Fruit fly (Drosophila melanogaster) whole organism, embryonic: ENCODE results near the gene CG42240.

Experiments
- ATbp ChIP-seq: fragments of 200-800 bp; sonication (Bioruptor generic); optimal IDR thresholded peaks from 2 replicates; lab custom pipeline; 2017; ENCODE audit warnings: missing biosample characterization, mild to moderate bottlenecking, missing genetic modification characterization, missing genetic modification reagents
- Antp ChIP-seq: fragments of 200-800 bp; sonication (Bioruptor generic); optimal IDR thresholded peaks from 3 replicates; lab custom pipeline; 2016; ENCODE audit warnings: missing biosample characterization, missing genetic modification characterization
- Atf3 ChIP-seq: fragments of 200-800 bp; sonication (Bioruptor generic); optimal IDR thresholded peaks from 3 replicates; lab custom pipeline; 2016; ENCODE audit warnings: missing biosample characterization, missing genetic modification characterization
- BEAF-32 ChIP-seq: fragments of 200-800 bp; sonication (Bioruptor generic); optimal IDR thresholded peaks from 3 replicates; lab custom pipeline; 2017; ENCODE audit warnings: missing biosample characterization, missing genetic modification characterization, mild to moderate bottlenecking, moderate library complexity, missing genetic modification reagents
- Blimp-1 ChIP-seq: fragments of 200-800 bp; sonication (Bioruptor generic); optimal IDR thresholded peaks from 3 replicates; lab custom pipeline; 2018; ENCODE audit warnings: missing biosample characterization, missing genetic modification characterization, mild to moderate bottlenecking, moderate library complexity, missing genetic modification reagents
- CG10366 ChIP-seq: fragments of 200-800 bp; sonication (Bioruptor generic); IDR thresholded peaks from 2 replicates; pipeline ENCODE4 v1.3.6; 2022; ENCODE audit warnings: missing biosample characterization, missing genetic modification characterization
- CG12104 ChIP-seq: fragments of 200-800 bp; sonication (Bioruptor generic); optimal IDR thresholded peaks from 3 replicates; lab custom pipeline; 2016; ENCODE audit warnings: missing biosample characterization, missing genetic modification characterization
- CG12299 ChIP-seq: fragments of 200-800 bp; sonication (Bioruptor generic); optimal IDR thresholded peaks from 2 replicates; lab custom pipeline; 2018; ENCODE audit warnings: missing biosample characterization, mild to moderate bottlenecking, missing genetic modification characterization
- CG13287 ChIP-seq: fragments of 200-800 bp; sonication (Bioruptor generic); IDR thresholded peaks from 2 replicates; pipeline ENCODE4 v1.3.6; 2022; ENCODE audit warnings: missing biosample characterization, missing genetic modification characterization; ENCODE audit not compliant: partially characterized antibody
- CG13624 ChIP-seq: fragments of 200-800 bp; sonication (Bioruptor generic); optimal IDR thresholded peaks from 2 replicates; lab custom pipeline; 2016; ENCODE audit warnings: missing biosample characterization, missing genetic modification characterization
- CG13894 ChIP-seq: fragments of 200-800 bp; sonication (Bioruptor generic); optimal IDR thresholded peaks from 3 replicates; lab custom pipeline; 2018; ENCODE audit warnings: missing biosample characterization, mild to moderate bottlenecking, missing genetic modification characterization, moderate library complexity
- CG18476 ChIP-seq: fragments of 200-800 bp; sonication (Bioruptor generic); optimal IDR thresholded peaks from 2 replicates; lab custom pipeline; 2016; ENCODE audit warnings: missing biosample characterization, mild to moderate bottlenecking, missing genetic modification characterization
- CG2712 ChIP-seq: fragments of 200-800 bp; optimal IDR thresholded peaks from 3 replicates; lab custom pipeline; 2019; ENCODE audit warnings: missing biosample characterization, mild to moderate bottlenecking, missing genetic modification characterization, moderate library complexity
- CG30020 ChIP-seq: fragments of 200-800 bp; optimal IDR thresholded peaks from 2 replicates; lab custom pipeline; 2019; ENCODE audit warnings: missing biosample characterization, mild to moderate bottlenecking, missing genetic modification characterization, moderate library complexity
- CG32772 ChIP-seq: fragments of 200-800 bp; sonication (Bioruptor generic); IDR thresholded peaks from 2 replicates; pipeline ENCODE4 v1.3.6; 2022; ENCODE audit warnings: missing biosample characterization, missing genetic modification characterization
- CG33213 ChIP-seq: fragments of 200-800 bp; sonication (Bioruptor generic); optimal IDR thresholded peaks from 3 replicates; lab custom pipeline; 2016; ENCODE audit warnings: missing biosample characterization, missing genetic modification characterization
- CG4404 ChIP-seq: fragments of 200-800 bp; sonication (Bioruptor generic); IDR thresholded peaks from 2 replicates; pipeline ENCODE4 v1.3.6; 2022; ENCODE audit warnings: missing biosample characterization, missing genetic modification characterization
- CG6765 ChIP-seq: fragments of 200-800 bp; sonication (Bioruptor generic); optimal IDR thresholded peaks from 3 replicates; lab custom pipeline; 2017; ENCODE audit warnings: missing biosample characterization, mild to moderate bottlenecking, missing genetic modification characterization
- CkIIα-i1 ChIP-seq: fragments of 200-800 bp; sonication (Bioruptor generic); IDR thresholded peaks from 2 replicates; pipeline ENCODE4 v1.3.6; 2022; ENCODE audit warnings: missing biosample characterization, missing genetic modification characterization
- Dek ChIP-seq: fragments of 200-800 bp; sonication (Bioruptor generic); optimal IDR thresholded peaks from 3 replicates; lab custom pipeline; 2019; ENCODE audit warnings: missing biosample characterization, mild to moderate bottlenecking, missing genetic modification characterization, moderate library complexity
- Dll ChIP-seq: fragments of 200-800 bp; sonication (Bioruptor generic); IDR thresholded peaks from 4 replicates; pipeline ENCODE4 v1.3.6; 2022; ENCODE audit warnings: missing biosample characterization, missing genetic modification characterization; ENCODE audit not compliant: partially characterized antibody
- Doc3 ChIP-seq: fragments of 200-800 bp; sonication (Bioruptor generic); IDR thresholded peaks from 3 replicates; pipeline ENCODE4 v1.3.6; 2022; ENCODE audit warnings: missing biosample characterization, missing genetic modification characterization; ENCODE audit not compliant: partially characterized antibody
- Dp ChIP-seq: fragments of 200-800 bp; sonication (Bioruptor generic); optimal IDR thresholded peaks from 2 replicates; lab custom pipeline; 2018; ENCODE audit warnings: missing biosample characterization, mild to moderate bottlenecking, missing genetic modification characterization, moderate library complexity
- Elba2 ChIP-seq: fragments of 200-800 bp; sonication (Bioruptor generic); optimal IDR thresholded peaks from 3 replicates; lab custom pipeline; 2016; ENCODE audit warnings: missing biosample characterization, missing genetic modification characterization
- Hmr ChIP-seq: fragments of 200-800 bp; sonication (Bioruptor generic); optimal IDR thresholded peaks from 3 replicates; lab custom pipeline; 2017; ENCODE audit warnings: mild to moderate bottlenecking, missing biosample characterization, missing genetic modification reagents, missing genetic modification characterization
- Hr51 ChIP-seq, 2 experiments: fragments of 200-800 bp; sonication (Bioruptor generic); optimal IDR thresholded peaks; 2 replicates in 1 of 2; 3 replicates in 1 of 2; lab custom pipeline; 2016 to 2018; ENCODE audit warnings: missing biosample characterization in 2 of 2, missing genetic modification characterization in 2 of 2, mild to moderate bottlenecking in 1 of 2, moderate library complexity in 1 of 2
- Jarid2 ChIP-seq: fragments of 200-800 bp; sonication (Bioruptor generic); optimal IDR thresholded peaks from 3 replicates; lab custom pipeline; 2017; ENCODE audit warnings: mild to moderate bottlenecking, missing biosample characterization, missing genetic modification reagents, missing genetic modification characterization
- Kr ChIP-seq: fragments of 200-800 bp; sonication (Bioruptor generic); optimal IDR thresholded peaks from 2 replicates; lab custom pipeline; 2017; ENCODE audit warnings: missing biosample characterization, mild to moderate bottlenecking, missing genetic modification characterization
- MESR4 ChIP-seq: fragments of 200-800 bp; sonication (Bioruptor generic); optimal IDR thresholded peaks from 2 replicates; lab custom pipeline; 2018; ENCODE audit warnings: missing biosample characterization, mild to moderate bottlenecking, missing genetic modification characterization, moderate library complexity
- MTF-1 ChIP-seq: fragments of 200-800 bp; sonication (Bioruptor generic); optimal IDR thresholded peaks from 2 replicates; lab custom pipeline; 2018; ENCODE audit warnings: missing biosample characterization, mild to moderate bottlenecking, missing genetic modification characterization, borderline replicate concordance
- ac ChIP-seq: fragments of 200-800 bp; sonication (Bioruptor generic); optimal IDR thresholded peaks from 3 replicates; lab custom pipeline; 2017; ENCODE audit warnings: missing biosample characterization, mild to moderate bottlenecking, missing genetic modification characterization
- ato ChIP-seq: fragments of 200-800 bp; sonication (Bioruptor generic); IDR thresholded peaks from 2 replicates; pipeline ENCODE4 v1.3.6; 2022; ENCODE audit warnings: missing biosample characterization, missing genetic modification characterization; ENCODE audit not compliant: partially characterized antibody
- gce ChIP-seq: fragments of 200-800 bp; sonication (Bioruptor generic); IDR thresholded peaks from 3 replicates; pipeline ENCODE4 v1.3.6; 2022; ENCODE audit warnings: missing biosample characterization, missing genetic modification characterization
- gcm ChIP-seq: fragments of 200-800 bp; sonication (Bioruptor generic); optimal IDR thresholded peaks from 2 replicates; lab custom pipeline; 2019; ENCODE audit warnings: missing biosample characterization, mild to moderate bottlenecking, missing genetic modification characterization, moderate library complexity
- gcm2 ChIP-seq: fragments of 200-800 bp; sonication (Bioruptor generic); optimal IDR thresholded peaks from 2 replicates; lab custom pipeline; 2016; ENCODE audit warnings: missing biosample characterization, missing genetic modification characterization
- gt ChIP-seq: fragments of 200-800 bp; sonication (Bioruptor generic); IDR thresholded peaks from 2 replicates; pipeline ENCODE4 v1.3.6; 2022; ENCODE audit warnings: missing biosample characterization, missing genetic modification characterization
- luna ChIP-seq: fragments of 200-800 bp; sonication (Bioruptor generic); optimal IDR thresholded peaks from 2 replicates; lab custom pipeline; 2016; ENCODE audit warnings: missing biosample characterization, missing genetic modification characterization
- phol ChIP-seq: fragments of 200-800 bp; sonication (Bioruptor generic); optimal IDR thresholded peaks from 3 replicates; lab custom pipeline; 2018; ENCODE audit warnings: missing biosample characterization, mild to moderate bottlenecking, missing genetic modification characterization, moderate library complexity
- prd ChIP-seq, 3 experiments: fragments of >200 bp in 2 of 3; fragments of 200-800 bp in 1 of 3; sonication (Bioruptor generic) in 1 of 3; optimal IDR thresholded peaks in 2 of 3; IDR thresholded peaks in 1 of 3; 2 replicates in 2 of 3; 3 replicates in 1 of 3; pipeline versions ENCODE4 v1.3.6 to Lab custom; 2017 to 2022; ENCODE audit warnings: missing biosample characterization in 1 of 3, missing genetic modification characterization in 1 of 3
- psq ChIP-seq: fragments of 200-800 bp; sonication (Bioruptor generic); optimal IDR thresholded peaks from 2 replicates; lab custom pipeline; 2017; ENCODE audit warnings: missing biosample characterization, missing genetic modification characterization
- repo ChIP-seq: fragments of 200-800 bp; sonication (Bioruptor generic); optimal IDR thresholded peaks from 2 replicates; lab custom pipeline; 2016; ENCODE audit warnings: missing biosample characterization, missing genetic modification characterization
- run ChIP-seq: fragments of 200-800 bp; sonication (Bioruptor generic); optimal IDR thresholded peaks from 3 replicates; lab custom pipeline; 2018; ENCODE audit warnings: missing biosample characterization, mild to moderate bottlenecking, missing genetic modification characterization
- slbo ChIP-seq: fragments of 200-800 bp; sonication (Bioruptor generic); IDR thresholded peaks from 2 replicates; pipeline ENCODE4 v1.3.6; 2022; ENCODE audit warnings: missing biosample characterization, missing genetic modification characterization
- tio ChIP-seq: fragments of 200-800 bp; sonication (Bioruptor generic); optimal IDR thresholded peaks from 2 replicates; lab custom pipeline; 2017; ENCODE audit warnings: missing biosample characterization, missing genetic modification characterization, inconsistent platforms
- toy ChIP-seq: fragments of 200-800 bp; sonication (Bioruptor generic); IDR thresholded peaks from 2 replicates; pipeline ENCODE4 v1.3.6; 2022; ENCODE audit warnings: missing biosample characterization, missing genetic modification characterization
- usp ChIP-seq: fragments of >200 bp; optimal IDR thresholded peaks from 2 replicates; lab custom pipeline; 2017; ENCODE audit warnings: missing biosample characterization, missing genetic modification characterization
- vfl ChIP-seq: fragments of 200-800 bp; sonication (Bioruptor generic); optimal IDR thresholded peaks from 2 replicates; lab custom pipeline; 2016; ENCODE audit warnings: missing biosample characterization, missing genetic modification characterization
- wdn ChIP-seq: fragments of 200-800 bp; sonication (Bioruptor generic); IDR thresholded peaks from 2 replicates; pipeline ENCODE4 v1.3.6; 2022; ENCODE audit warnings: missing biosample characterization, missing genetic modification characterization
- zf30C ChIP-seq: fragments of 200-800 bp; sonication (Bioruptor generic); optimal IDR thresholded peaks from 3 replicates; lab custom pipeline; 2018; ENCODE audit warnings: missing biosample characterization, mild to moderate bottlenecking, missing genetic modification characterization

CG42240 gene

dm6 chrX:6346926-6347367, 16.3 kb downstream of the CG42240 start, which contains the start of gene CG3847 (continued):
- peak; percentile 64 for TF ChIP-seq Elba2 (GFP tag; lab: Kevin White, UChicago)
- no peak for TF ChIP-seq gcm (GFP tag; lab: Kevin White, UChicago)
- peak; percentile 44 for TF ChIP-seq Antp (GFP tag; lab: Kevin White, UChicago)
- TF ChIP-seq Blimp-1: no peak
- peak; percentile 31 for TF ChIP-seq psq (GFP tag; lab: Kevin White, UChicago)
- peak; percentile 46 for TF ChIP-seq CG12299 (tag; lab: Kevin White, UChicago)
- peak; percentile 16 for TF ChIP-seq Dek (tag; lab: Kevin White, UChicago)
- TF ChIP-seq prd (optimal IDR thresholded peaks at IDR 0.05; lab: Kevin White, UChicago): no peak
- 0 out of 3 replicates have a peak, but pooled peaks have one; percentile 29 for TF ChIP-seq prd (GFP tag; IDR thresholded peaks at IDR 0.05; lab: Robert Waterston, UW)
- peak; percentile 62 for TF ChIP-seq CG2712
- peak; percentile 26 for TF ChIP-seq ATbp
- TF ChIP-seq CG13287 (GFP tag; lab: Robert Waterston, UW): peak; percentile 76
- TF ChIP-seq CG13624 (GFP tag; lab: Kevin White, UChicago): peak; percentile 69
- TF ChIP-seq MESR4: peak; percentile 95
- TF ChIP-seq vfl (GFP tag; lab: Kevin White, UChicago): peak; percentile 41
- TF ChIP-seq Dp (GFP tag; lab: Kevin White, UChicago): peak; percentile 97
- TF ChIP-seq luna: no peak
- peak; percentile 99 for TF ChIP-seq phol (tag; lab: Kevin White, UChicago)
- no peak for TF ChIP-seq ac (GFP tag; lab: Kevin White, UChicago)
- peak; percentile 55 for TF ChIP-seq CG13894
- peak; percentile 65 for TF ChIP-seq slbo (GFP tag; lab: Robert Waterston, UW)
- TF ChIP-seq Atf3: no peak
- peak; percentile 78 for TF ChIP-seq CG33213 (GFP tag; lab: Kevin White, UChicago)
- TF ChIP-seq Jarid2 (GFP tag; lab: Kevin White, UChicago): peak; percentile 2
- no peak for TF ChIP-seq gt (GFP tag; lab: Robert Waterston, UW)
- no peak for TF ChIP-seq toy (GFP tag; lab: Robert Waterston, UW)
- TF ChIP-seq CG12104: no peak
- TF ChIP-seq wdn (GFP tag; lab: Robert Waterston, UW): 0 out of 2 replicates have a peak, but pooled peaks have one; percentile 25
- TF ChIP-seq Doc3 (GFP tag; lab: Robert Waterston, UW): 0 out of 3 replicates have a peak, but pooled peaks have one; percentile 22
- TF ChIP-seq gcm2 (GFP tag; lab: Kevin White, UChicago): no peak
- no peak for TF ChIP-seq CG4404 (GFP tag; lab: Robert Waterston, UW)
- TF ChIP-seq MTF-1 (GFP tag; lab: Kevin White, UChicago): no peak
- TF ChIP-seq gce (GFP tag; lab: Robert Waterston, UW): no peak
- TF ChIP-seq CG18476 (GFP tag; lab: Kevin White, UChicago): no peak
- TF ChIP-seq repo (GFP tag; lab: Kevin White, UChicago): peak; percentile 46
- TF ChIP-seq usp (GFP tag; lab: Kevin White, UChicago): no peak
- peak in 1 of 2 experiments; percentile 54 for TF ChIP-seq Hr51 (GFP tag; optimal IDR thresholded peaks at IDR 0.05; lab: Kevin White, UChicago)
- no peak for TF ChIP-seq run (tag; lab: Kevin White, UChicago)
- peak; percentile 71 for TF ChIP-seq BEAF-32 (GFP tag; lab: Kevin White, UChicago)
- no peak for TF ChIP-seq CkIIα-i1 (GFP tag; lab: Robert Waterston, UW)
- TF ChIP-seq zf30C (GFP tag; lab: Kevin White, UChicago): no peak
- peak; percentile 61 for TF ChIP-seq ato (GFP tag; lab: Robert Waterston, UW)
- peak; percentile 37 for TF ChIP-seq CG30020 (tag; lab: Kevin White, UChicago)
- peak; percentile 34 for TF ChIP-seq CG6765 (GFP tag; lab: Kevin White, UChicago)
- no peak for TF ChIP-seq tio
- TF ChIP-seq CG32772: no peak
- no peak for TF ChIP-seq Kr (GFP tag; lab: Kevin White, UChicago)
- no peak for TF ChIP-seq CG10366 (GFP tag; lab: Robert Waterston, UW)
- TF ChIP-seq Hmr (GFP tag; lab: Kevin White, UChicago): peak; percentile 83
- peak; percentile 63 for TF ChIP-seq Dll (GFP tag; lab: Robert Waterston, UW)
